Fruit fly (Drosophila melanogaster) whole organism, embryonic: Measurements from ENCODE around the gene P5CDh2.

Experiments used
- Adf1 ChIP-seq: fragments of 200-800 bp; sonication (Bioruptor generic); IDR thresholded peaks from 2 replicates; pipeline ENCODE4 v1.3.6; 2022; ENCODE audit warnings: missing biosample characterization, missing genetic modification characterization
- CG11695 ChIP-seq: fragments of 200-800 bp; sonication (Bioruptor generic); IDR thresholded peaks from 3 replicates; pipeline ENCODE4 v1.3.6; 2022; ENCODE audit warnings: missing biosample characterization, missing genetic modification characterization
- CG13775 ChIP-seq: fragments of 200-800 bp; sonication (Bioruptor generic); optimal IDR thresholded peaks from 3 replicates; lab custom pipeline; 2017; ENCODE audit warnings: missing biosample characterization, mild to moderate bottlenecking, missing genetic modification characterization
- CG14050 ChIP-seq: fragments of 200-800 bp; sonication (Bioruptor generic); IDR thresholded peaks from 3 replicates; pipeline ENCODE4 v1.3.6; 2022; ENCODE audit warnings: missing biosample characterization, missing genetic modification characterization
- CG1647 ChIP-seq: fragments of 200-800 bp; sonication (Bioruptor generic); optimal IDR thresholded peaks from 3 replicates; lab custom pipeline; 2016; ENCODE audit warnings: missing biosample characterization, missing genetic modification characterization
- CG17385 ChIP-seq: fragments of 200-800 bp; sonication (Bioruptor generic); optimal IDR thresholded peaks from 3 replicates; lab custom pipeline; 2018; ENCODE audit warnings: missing biosample characterization, mild to moderate bottlenecking, missing genetic modification characterization
- CG18599 ChIP-seq: fragments of 200-800 bp; sonication (Bioruptor generic); optimal IDR thresholded peaks from 3 replicates; lab custom pipeline; 2017; ENCODE audit warnings: missing biosample characterization, missing genetic modification characterization, mild to moderate bottlenecking, moderate library complexity, missing genetic modification reagents
- CG18619 ChIP-seq: fragments of 200-800 bp; sonication (Bioruptor generic); optimal IDR thresholded peaks from 3 replicates; lab custom pipeline; 2017; ENCODE audit warnings: missing biosample characterization, mild to moderate bottlenecking, missing genetic modification characterization
- CG2129 ChIP-seq: fragments of 200-800 bp; sonication (Bioruptor generic); IDR thresholded peaks from 2 replicates; pipeline ENCODE4 v1.3.6; 2022; ENCODE audit warnings: missing biosample characterization, missing genetic modification characterization; ENCODE audit not compliant: partially characterized antibody
- CG2202 ChIP-seq: fragments of 200-800 bp; sonication (Bioruptor generic); optimal IDR thresholded peaks from 2 replicates; lab custom pipeline; 2018; ENCODE audit warnings: missing biosample characterization, mild to moderate bottlenecking, missing genetic modification characterization
- CG2712 ChIP-seq: fragments of 200-800 bp; optimal IDR thresholded peaks from 3 replicates; lab custom pipeline; 2019; ENCODE audit warnings: missing biosample characterization, mild to moderate bottlenecking, missing genetic modification characterization, moderate library complexity
- CG31441 ChIP-seq: fragments of 200-800 bp; sonication (Bioruptor generic); IDR thresholded peaks from 2 replicates; pipeline ENCODE4 v1.3.6; 2022; ENCODE audit warnings: missing biosample characterization, missing genetic modification characterization
- CG34376 ChIP-seq: fragments of 200-800 bp; sonication (Bioruptor generic); optimal IDR thresholded peaks from 2 replicates; lab custom pipeline; 2018; ENCODE audit warnings: missing biosample characterization, mild to moderate bottlenecking, missing genetic modification characterization
- CG5245 ChIP-seq: fragments of 200-800 bp; sonication (Bioruptor generic); optimal IDR thresholded peaks from 3 replicates; lab custom pipeline; 2016; ENCODE audit warnings: missing biosample characterization, missing genetic modification characterization
- CG6813 ChIP-seq: fragments of 200-800 bp; sonication (Bioruptor generic); optimal IDR thresholded peaks from 2 replicates; lab custom pipeline; 2017; ENCODE audit warnings: missing biosample characterization, missing genetic modification characterization, mild to moderate bottlenecking, moderate library complexity, missing genetic modification reagents
- CG7745 ChIP-seq: fragments of 200-800 bp; sonication (Bioruptor generic); optimal IDR thresholded peaks from 2 replicates; lab custom pipeline; 2018; ENCODE audit warnings: missing biosample characterization, mild to moderate bottlenecking, missing genetic modification characterization, moderate library complexity
- CG8281 ChIP-seq: fragments of 200-800 bp; sonication (Bioruptor generic); optimal IDR thresholded peaks from 2 replicates; lab custom pipeline; 2018; ENCODE audit warnings: missing biosample characterization, mild to moderate bottlenecking, missing genetic modification characterization, moderate library complexity
- Dbx ChIP-seq: fragments of 200-800 bp; sonication (Bioruptor generic); IDR thresholded peaks from 3 replicates; pipeline ENCODE4 v1.3.6; 2022; ENCODE audit warnings: missing biosample characterization, missing genetic modification characterization
- Drgx ChIP-seq: fragments of 200-800 bp; sonication (Bioruptor generic); IDR thresholded peaks from 2 replicates; pipeline ENCODE4 v1.3.6; 2022; ENCODE audit warnings: missing biosample characterization, missing genetic modification characterization
- Ets97D ChIP-seq: fragments of 200-800 bp; sonication (Bioruptor generic); optimal IDR thresholded peaks from 3 replicates; lab custom pipeline; 2016; ENCODE audit warnings: missing biosample characterization, missing genetic modification characterization
- HLH54F ChIP-seq: fragments of 200-800 bp; sonication (Bioruptor generic); optimal IDR thresholded peaks from 3 replicates; lab custom pipeline; 2016; ENCODE audit warnings: missing biosample characterization, missing genetic modification characterization
- HmgZ ChIP-seq: fragments of 200-800 bp; sonication (Bioruptor generic); optimal IDR thresholded peaks from 2 replicates; lab custom pipeline; 2018; ENCODE audit warnings: missing biosample characterization, mild to moderate bottlenecking, missing genetic modification characterization
- Jarid2 ChIP-seq: fragments of 200-800 bp; sonication (Bioruptor generic); optimal IDR thresholded peaks from 3 replicates; lab custom pipeline; 2017; ENCODE audit warnings: mild to moderate bottlenecking, missing biosample characterization, missing genetic modification reagents, missing genetic modification characterization
- Nf-YA ChIP-seq: fragments of 200-800 bp; sonication (Bioruptor generic); IDR thresholded peaks from 2 replicates; pipeline ENCODE4 v1.3.6; 2022; ENCODE audit warnings: missing biosample characterization, missing genetic modification characterization
- Optix ChIP-seq: fragments of 200-800 bp; sonication (Bioruptor generic); IDR thresholded peaks from 3 replicates; pipeline ENCODE4 v1.3.6; 2022; ENCODE audit warnings: missing biosample characterization, missing genetic modification characterization
- Pdp1 ChIP-seq, 2 experiments: fragments of 200-800 bp; sonication (Bioruptor generic); optimal IDR thresholded peaks; 3 replicates each; lab custom pipeline; 2016; ENCODE audit warnings: missing biosample characterization in 2 of 2, missing genetic modification characterization in 2 of 2, mild to moderate bottlenecking in 1 of 2, moderate library complexity in 1 of 2
- Sin3A ChIP-seq: fragments of >200 bp; optimal IDR thresholded peaks from 2 replicates; lab custom pipeline; 2018
- Spps ChIP-seq: fragments of 200-800 bp; sonication (Bioruptor generic); optimal IDR thresholded peaks from 2 replicates; lab custom pipeline; 2018; ENCODE audit warnings: missing biosample characterization, mild to moderate bottlenecking, missing genetic modification characterization
- Taf1 ChIP-seq: fragments of 200-800 bp; sonication (Bioruptor generic); IDR thresholded peaks from 2 replicates; pipeline ENCODE4 v1.3.6; 2022; ENCODE audit warnings: missing biosample characterization, missing genetic modification characterization
- Vsx1 ChIP-seq: fragments of 200-800 bp; sonication (Bioruptor generic); optimal IDR thresholded peaks from 2 replicates; lab custom pipeline; 2017; ENCODE audit warnings: missing biosample characterization, mild to moderate bottlenecking, missing genetic modification characterization, missing genetic modification reagents
- amos ChIP-seq: fragments of 200-800 bp; sonication (Bioruptor generic); IDR thresholded peaks from 2 replicates; pipeline ENCODE4 v1.3.6; 2022; ENCODE audit warnings: missing biosample characterization, missing genetic modification characterization; ENCODE audit not compliant: partially characterized antibody
- bab2 ChIP-seq: fragments of 200-800 bp; sonication (Bioruptor generic); optimal IDR thresholded peaks from 2 replicates; lab custom pipeline; 2016; ENCODE audit warnings: missing biosample characterization, missing genetic modification characterization
- bowl ChIP-seq: fragments of 200-800 bp; sonication (Bioruptor generic); IDR thresholded peaks from 2 replicates; pipeline ENCODE4 v1.3.6; 2022; ENCODE audit warnings: missing biosample characterization, missing genetic modification characterization
- bsh ChIP-seq, 2 experiments: fragments of 200-800 bp; sonication (Bioruptor generic); optimal IDR thresholded peaks; 2 replicates each; lab custom pipeline; 2017 to 2018; ENCODE audit warnings: mild to moderate bottlenecking in 2 of 2, missing biosample characterization in 2 of 2, missing genetic modification characterization in 2 of 2, moderate library complexity in 1 of 2
- cad ChIP-seq: fragments of >200 bp; optimal IDR thresholded peaks from 2 replicates; lab custom pipeline; 2017; ENCODE audit warnings: missing biosample characterization, missing genetic modification characterization
- crol ChIP-seq: fragments of 200-800 bp; sonication (Bioruptor generic); IDR thresholded peaks from 2 replicates; pipeline ENCODE4 v1.3.6; 2022; ENCODE audit warnings: missing biosample characterization, missing genetic modification characterization
- dan ChIP-seq: fragments of 200-800 bp; sonication (Bioruptor generic); IDR thresholded peaks from 2 replicates; pipeline ENCODE4 v1.3.6; 2022; ENCODE audit warnings: missing biosample characterization, missing genetic modification characterization
- dati ChIP-seq: fragments of 200-800 bp; sonication (Bioruptor generic); IDR thresholded peaks from 2 replicates; pipeline ENCODE4 v1.3.6; 2022; ENCODE audit warnings: missing biosample characterization, missing genetic modification characterization
- dysf ChIP-seq: fragments of 200-800 bp; sonication (Bioruptor generic); IDR thresholded peaks from 3 replicates; pipeline ENCODE4 v1.3.6; 2022; ENCODE audit warnings: missing biosample characterization, missing genetic modification characterization
- ewg ChIP-seq: fragments of 200-800 bp; sonication (Bioruptor generic); optimal IDR thresholded peaks from 3 replicates; lab custom pipeline; 2017; ENCODE audit warnings: mild to moderate bottlenecking, missing biosample characterization, missing genetic modification reagents, missing genetic modification characterization
- luna ChIP-seq: fragments of 200-800 bp; sonication (Bioruptor generic); optimal IDR thresholded peaks from 2 replicates; lab custom pipeline; 2016; ENCODE audit warnings: missing biosample characterization, missing genetic modification characterization
- mam ChIP-seq: fragments of 200-800 bp; sonication (Bioruptor generic); optimal IDR thresholded peaks from 3 replicates; lab custom pipeline; 2016; ENCODE audit warnings: missing biosample characterization, missing genetic modification characterization
- nom ChIP-seq: fragments of 200-800 bp; sonication (Bioruptor generic); optimal IDR thresholded peaks from 2 replicates; lab custom pipeline; 2017; ENCODE audit warnings: missing biosample characterization, missing genetic modification characterization, mild to moderate bottlenecking, moderate library complexity, missing genetic modification reagents
- p53 ChIP-seq: fragments of 200-800 bp; sonication (Bioruptor generic); optimal IDR thresholded peaks from 2 replicates; lab custom pipeline; 2016; ENCODE audit warnings: missing biosample characterization, missing genetic modification characterization
- sens ChIP-seq: fragments of 200-800 bp; sonication (Bioruptor generic); peaks from one replicate; lab custom pipeline; 2016; ENCODE audit warnings: missing biosample characterization, missing genetic modification characterization
- shn ChIP-seq: fragments of 200-800 bp; sonication (Bioruptor generic); optimal IDR thresholded peaks from 3 replicates; lab custom pipeline; 2016; ENCODE audit warnings: missing biosample characterization, missing genetic modification characterization
- zfh2 ChIP-seq: fragments of 200-800 bp; sonication (Bioruptor generic); optimal IDR thresholded peaks from 2 replicates; lab custom pipeline; 2016; ENCODE audit warnings: missing biosample characterization, missing genetic modification characterization

Gene P5CDh2

dm6 chr3R:21889945-21890344 is 12.2 kb downstream of the P5CDh2 start:
- TF ChIP-seq Optix: no peak
- peak; percentile 83 for TF ChIP-seq CG8281 (tag; lab: Kevin White, UChicago)
- TF ChIP-seq, all 482 proteins: peak for 1

dm6 chr3R:21890739-21891138 is 13.0 kb downstream of the P5CDh2 start:
- TF ChIP-seq Drgx (GFP tag; lab: Robert Waterston, UW) (peak; percentile 26; the same call in 1 of the 2 replicates), zfh2 (GFP tag; lab: Kevin White, UChicago) (no peak)
- TF ChIP-seq, all 482 proteins: peak for 1

DNA sequence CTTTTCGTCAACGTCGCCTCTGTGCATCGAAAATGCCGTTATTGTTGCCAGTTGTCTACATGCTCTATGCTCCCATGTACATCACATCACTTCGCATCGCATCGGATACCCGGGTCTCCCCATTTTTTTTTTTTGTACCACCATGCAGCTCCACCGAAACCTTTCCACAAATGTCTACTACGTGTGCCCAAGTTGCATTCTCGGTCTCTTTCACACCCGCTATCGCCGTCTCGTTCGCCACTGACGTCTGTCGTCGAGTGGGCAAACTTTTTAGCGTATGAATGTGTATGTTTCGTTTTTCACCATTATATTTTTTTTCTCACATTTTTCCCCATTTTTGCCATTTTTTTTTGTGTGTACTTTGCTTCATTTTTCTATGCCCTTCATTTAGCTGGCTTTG is 14.7 kb downstream of the P5CDh2 start:
- no peak for TF ChIP-seq CG6813 (GFP tag; lab: Kevin White, UChicago)
- TF ChIP-seq CG2129 (GFP tag; lab: Robert Waterston, UW): no peak
- no peak for TF ChIP-seq Vsx1
- TF ChIP-seq luna (GFP tag; lab: Kevin White, UChicago): no peak
- no peak for TF ChIP-seq CG18619 (GFP tag; lab: Kevin White, UChicago)
- TF ChIP-seq Nf-YA (GFP tag; lab: Robert Waterston, UW): no peak
- TF ChIP-seq crol (GFP tag; lab: Robert Waterston, UW): no peak
- no peak for TF ChIP-seq Adf1
- no peak for TF ChIP-seq CG13775 (GFP tag; lab: Kevin White, UChicago)
- TF ChIP-seq Optix: no peak
- no peak for TF ChIP-seq CG7745 (tag; lab: Kevin White, UChicago)
- TF ChIP-seq bab2 (GFP tag; lab: Kevin White, UChicago): no peak
- no peak for TF ChIP-seq Spps (tag; lab: Kevin White, UChicago)
- no peak for TF ChIP-seq CG1647 (GFP tag; lab: Kevin White, UChicago)

dm6 chr3R:21893929-21894328 is 16.2 kb downstream of the P5CDh2 start:
- TF ChIP-seq cad (GFP tag; lab: Kevin White, UChicago) (no peak), CG31441 (GFP tag; lab: Robert Waterston, UW) (0 out of 2 replicates have a peak, but pooled peaks have one; percentile 10), CG17385 (GFP tag; lab: Kevin White, UChicago) (no peak), Dbx (no peak), CG11695 (GFP tag; lab: Robert Waterston, UW) (no peak), bsh (GFP tag; optimal IDR thresholded peaks at IDR 0.05; lab: Kevin White, UChicago) (peak; percentile 9 to 75), dan (no peak), Jarid2 (no peak), shn (GFP tag; lab: Kevin White, UChicago) (no peak), Taf1 (GFP tag; lab: Robert Waterston, UW) (no peak), HmgZ (no peak), bowl (no peak), Ets97D (no peak), CG18599 (GFP tag; lab: Kevin White, UChicago) (no peak), nom (peak; percentile 60), dysf (no peak), dati (GFP tag; lab: Robert Waterston, UW) (no peak), mam (GFP tag; lab: Kevin White, UChicago) (no peak), HLH54F (GFP tag; lab: Kevin White, UChicago) (no peak), Drgx (GFP tag; lab: Robert Waterston, UW) (peak; percentile 88), Sin3A (no peak), CG5245 (no peak), CG34376 (GFP tag; lab: Kevin White, UChicago) (no peak), ewg (GFP tag; lab: Kevin White, UChicago) (no peak), CG14050 (GFP tag; lab: Robert Waterston, UW) (no peak), amos (GFP tag; lab: Robert Waterston, UW) (no peak), CG2129 (GFP tag; lab: Robert Waterston, UW) (no peak), Pdp1 (GFP tag; optimal IDR thresholded peaks at IDR 0.05; lab: Kevin White, UChicago) (no peak), CG2712 (tag; lab: Kevin White, UChicago) (peak; percentile 6), sens (GFP tag; lab: Kevin White, UChicago) (peak; percentile 25), p53 (no peak), CG2202 (tag; lab: Kevin White, UChicago) (no peak)
